Fruit fly (Drosophila melanogaster) whole organism, wandering third instar larva: ENCODE data around the gene CG13605.

ENCODE experiments used
- Abd-B ChIP-seq: fragments of >200 bp; optimal IDR thresholded peaks from 2 replicates; lab custom pipeline; 2017; ENCODE audit warnings: missing biosample characterization, missing genetic modification characterization
- CG32264 ChIP-seq: fragments of 200-800 bp; sonication (Bioruptor generic); optimal IDR thresholded peaks from 2 replicates; lab custom pipeline; 2016; ENCODE audit warnings: missing biosample characterization, missing genetic modification characterization
- CG9705 ChIP-seq: fragments of 200-800 bp; sonication (Bioruptor generic); optimal IDR thresholded peaks from 2 replicates; lab custom pipeline; 2018; ENCODE audit warnings: missing biosample characterization, mild to moderate bottlenecking, missing genetic modification characterization
- CrebA ChIP-seq: fragments of 200-800 bp; sonication (Bioruptor generic); optimal IDR thresholded peaks from 2 replicates; lab custom pipeline; 2016; ENCODE audit warnings: missing biosample characterization, mild to moderate bottlenecking, missing genetic modification characterization, borderline replicate concordance
- Dfd ChIP-seq: fragments of >200 bp; optimal IDR thresholded peaks from 2 replicates; lab custom pipeline; 2017; ENCODE audit warnings: missing biosample characterization, missing genetic modification characterization
- Dif ChIP-seq: fragments of 200-275, 200-300 bp; sonication (Bioruptor generic); optimal IDR thresholded peaks from 2 replicates; lab custom pipeline; 2018; ENCODE audit warnings: missing biosample characterization, missing genetic modification characterization; ENCODE audit not compliant: partially characterized antibody
- HLH106 ChIP-seq: fragments of 200-800 bp; optimal IDR thresholded peaks from 3 replicates; lab custom pipeline; 2019; ENCODE audit warnings: missing biosample characterization, mild to moderate bottlenecking, missing genetic modification characterization, moderate library complexity
- Hnf4 ChIP-seq: fragments of 200-800 bp; sonication (Bioruptor generic); optimal IDR thresholded peaks from 2 replicates; lab custom pipeline; 2016; ENCODE audit warnings: missing biosample characterization, mild to moderate bottlenecking, missing genetic modification characterization
- Hr83 ChIP-seq: fragments of 200-300 bp; sonication (Bioruptor generic); optimal IDR thresholded peaks from 2 replicates; lab custom pipeline; 2016; ENCODE audit warnings: missing biosample characterization, mild to moderate bottlenecking, missing genetic modification characterization, moderate library complexity; ENCODE audit not compliant: poor library complexity, severe bottlenecking
- Jra ChIP-seq: sonication (Bioruptor generic); optimal IDR thresholded peaks from 2 replicates; lab custom pipeline; 2016; ENCODE audit warnings: missing biosample characterization, missing genetic modification characterization
- Mio ChIP-seq: sonication (Bioruptor generic); optimal IDR thresholded peaks from 2 replicates; lab custom pipeline; 2016; ENCODE audit warnings: missing biosample characterization, missing genetic modification characterization
- N ChIP-seq: fragments of >200 bp; optimal IDR thresholded peaks from 2 replicates; lab custom pipeline; 2018; ENCODE audit warnings: missing biosample characterization, missing external identifiers, missing genetic modification characterization
- Rel ChIP-seq, 2 experiments: fragments of 200-800 bp; sonication (Bioruptor generic) in 1 of 2; optimal IDR thresholded peaks; 2 replicates in 1 of 2; 3 replicates in 1 of 2; lab custom pipeline; 2016 to 2019; ENCODE audit warnings: mild to moderate bottlenecking in 2 of 2, missing biosample characterization in 2 of 2, missing genetic modification characterization in 2 of 2, moderate library complexity in 1 of 2
- Sp1 ChIP-seq: fragments of 200-800 bp; sonication (Bioruptor generic); optimal IDR thresholded peaks from 3 replicates; lab custom pipeline; 2019; ENCODE audit warnings: missing biosample characterization, mild to moderate bottlenecking, missing genetic modification characterization, moderate library complexity
- Vsx2 ChIP-seq: fragments of 200-300, 225-300 bp; sonication (Bioruptor generic); optimal IDR thresholded peaks from 2 replicates; lab custom pipeline; 2018; ENCODE audit warnings: missing biosample characterization, missing genetic modification characterization; ENCODE audit not compliant: partially characterized antibody
- br ChIP-seq: fragments of 200-800 bp; sonication (Bioruptor generic); optimal IDR thresholded peaks from 2 replicates; lab custom pipeline; 2016; ENCODE audit warnings: missing biosample characterization, missing genetic modification characterization
- brk ChIP-seq: fragments of 200-800 bp; sonication (Bioruptor generic); optimal IDR thresholded peaks from 2 replicates; lab custom pipeline; 2016; ENCODE audit warnings: missing biosample characterization, mild to moderate bottlenecking, missing genetic modification characterization
- dl ChIP-seq, 2 experiments: fragments of 175-275, 200-275 bp in 1 of 2; fragments of 200-275 bp in 1 of 2; sonication (Bioruptor generic); optimal IDR thresholded peaks; lab custom pipeline; 2018; ENCODE audit warnings: mild to moderate bottlenecking in 2 of 2, missing biosample characterization in 2 of 2, missing genetic modification characterization in 2 of 2, moderate library complexity in 2 of 2; ENCODE audit not compliant: partially characterized antibody in 2 of 2, insufficient read depth in 1 of 2
- dmrt93B ChIP-seq: fragments of 200-800 bp; sonication (Bioruptor generic); optimal IDR thresholded peaks from 2 replicates; lab custom pipeline; 2018; ENCODE audit warnings: missing biosample characterization, mild to moderate bottlenecking, missing genetic modification characterization
- ey ChIP-seq: fragments of 200-800 bp; sonication (Bioruptor generic); optimal IDR thresholded peaks from 2 replicates; lab custom pipeline; 2016; ENCODE audit warnings: missing biosample characterization, missing genetic modification characterization
- foxo ChIP-seq, 2 experiments: fragments of 200-800 bp; sonication (Bioruptor generic); optimal IDR thresholded peaks; 2 replicates in 1 of 2; 3 replicates in 1 of 2; lab custom pipeline; 2016 to 2017; ENCODE audit warnings: missing biosample characterization in 2 of 2, missing genetic modification characterization in 2 of 2
- fru ChIP-seq: fragments of 200-800 bp; sonication (Bioruptor generic); optimal IDR thresholded peaks from 3 replicates; lab custom pipeline; 2016; ENCODE audit warnings: missing biosample characterization, mild to moderate bottlenecking, missing genetic modification characterization
- h ChIP-seq: fragments of 200-800 bp; sonication (Bioruptor generic); optimal IDR thresholded peaks from 3 replicates; lab custom pipeline; 2016; ENCODE audit warnings: missing biosample characterization, mild to moderate bottlenecking, missing genetic modification characterization
- jim ChIP-seq: fragments of 175-275, 200-325 bp; sonication (Bioruptor generic); optimal IDR thresholded peaks from 2 replicates; lab custom pipeline; 2016; ENCODE audit warnings: missing biosample characterization, mild to moderate bottlenecking, missing genetic modification characterization
- lola ChIP-seq: fragments of >200 bp; optimal IDR thresholded peaks from 2 replicates; lab custom pipeline; 2017; ENCODE audit warnings: missing biosample characterization, missing genetic modification characterization
- pan ChIP-seq: fragments of >200 bp; optimal IDR thresholded peaks from 2 replicates; lab custom pipeline; 2017
- psq ChIP-seq: fragments of 200-800 bp; sonication (Bioruptor generic); optimal IDR thresholded peaks from 3 replicates; lab custom pipeline; 2017; ENCODE audit warnings: missing biosample characterization, mild to moderate bottlenecking, missing genetic modification characterization, moderate library complexity
- sage ChIP-seq: fragments of 200-800 bp; sonication (Bioruptor generic); optimal IDR thresholded peaks from 2 replicates; lab custom pipeline; 2016; ENCODE audit warnings: missing biosample characterization, mild to moderate bottlenecking, missing genetic modification characterization
- sv ChIP-seq: fragments of 200-800 bp; sonication (Bioruptor generic); optimal IDR thresholded peaks from 3 replicates; lab custom pipeline; 2016; ENCODE audit warnings: missing biosample characterization, missing genetic modification characterization
- tai ChIP-seq: sonication (Bioruptor generic); optimal IDR thresholded peaks from 2 replicates; lab custom pipeline; 2016; ENCODE audit warnings: missing biosample characterization, missing genetic modification characterization
- usp ChIP-seq: fragments of >200 bp; optimal IDR thresholded peaks from 2 replicates; lab custom pipeline; 2017; ENCODE audit warnings: missing biosample characterization, missing genetic modification characterization
- woc ChIP-seq: sonication (Bioruptor generic); optimal IDR thresholded peaks from 2 replicates; lab custom pipeline; 2016; ENCODE audit warnings: missing biosample characterization, mild to moderate bottlenecking, missing genetic modification characterization

The CG13605 gene

DNA sequence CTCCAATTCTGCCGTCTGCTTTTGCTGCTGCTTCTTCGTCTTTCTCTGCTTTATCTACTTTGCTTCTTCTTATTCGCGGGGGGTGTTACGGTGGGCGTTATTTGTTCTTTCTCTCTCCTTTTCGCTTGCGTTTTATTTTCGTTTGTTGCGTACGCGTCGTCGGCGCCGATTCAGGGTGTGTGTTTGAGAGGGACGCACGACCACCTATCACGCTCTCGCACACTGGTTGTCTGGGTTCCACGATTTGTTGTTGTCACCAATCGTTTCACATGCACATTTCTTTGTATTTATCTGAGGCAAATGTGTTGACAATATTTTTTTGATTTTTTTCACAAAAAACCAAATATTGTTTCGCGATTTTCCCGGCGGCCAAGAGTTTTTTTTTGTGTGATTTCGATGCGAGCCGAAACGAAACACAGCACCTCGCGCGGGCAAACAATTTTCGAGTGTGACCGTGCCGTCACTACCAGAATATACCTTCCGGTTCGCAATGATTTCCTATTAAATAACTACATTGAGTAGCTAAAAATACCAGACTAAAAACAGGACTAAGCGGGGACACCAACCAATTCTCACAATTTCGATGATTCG lies 6.8 kb downstream of the CG13605 start, which contains the start of gene Syx1A:
Gene Syx1A, minus strand, starts transcription at position 452 of the 591 bp plus-strand sequence.
- TF ChIP-seq Sp1 (GFP tag; lab: Kevin White, UChicago) = peak; percentile 17
- TF ChIP-seq tai (GFP tag; lab: Kevin White, UChicago) = no peak
- TF ChIP-seq fru (GFP tag; lab: Kevin White, UChicago) = peak; percentile 24
- peak; percentile 7 for TF ChIP-seq Hnf4
- TF ChIP-seq Rel (GFP tag; optimal IDR thresholded peaks at IDR 0.05; lab: Kevin White, UChicago) = no peak
- peak; percentile 68 for TF ChIP-seq Rel (tag; optimal IDR thresholded peaks at IDR 0.05; lab: Kevin White, UChicago)
- no peak for TF ChIP-seq pan
- TF ChIP-seq brk (GFP tag; lab: Kevin White, UChicago) = no peak
- TF ChIP-seq h = peak; percentile 26
- peak in 1 of 2 experiments; percentile 13 for TF ChIP-seq foxo (GFP tag; optimal IDR thresholded peaks at IDR 0.05; lab: Kevin White, UChicago)
- TF ChIP-seq psq = peak; percentile 100
- peak; percentile 6 for TF ChIP-seq woc (GFP tag; lab: Kevin White, UChicago)
- no peak for TF ChIP-seq CG32264 (GFP tag; lab: Kevin White, UChicago)
- TF ChIP-seq Vsx2 (GFP tag; lab: Kevin White, UChicago) = no peak
- no peak for TF ChIP-seq sage (GFP tag; lab: Kevin White, UChicago)
- no peak for TF ChIP-seq ey
- TF ChIP-seq br (GFP tag; lab: Kevin White, UChicago) = peak; percentile 35
- peak; percentile 23 for TF ChIP-seq HLH106 (tag; lab: Kevin White, UChicago)
- TF ChIP-seq CG9705 (GFP tag; lab: Kevin White, UChicago) = no peak
- TF ChIP-seq lola (GFP tag; lab: Kevin White, UChicago) = peak; percentile 46
- TF ChIP-seq sv = no peak
- TF ChIP-seq Mio (GFP tag; lab: Kevin White, UChicago) = no peak
- TF ChIP-seq Dfd (GFP tag; lab: Kevin White, UChicago) = no peak
- no peak for TF ChIP-seq CrebA (GFP tag; lab: Kevin White, UChicago)
- TF ChIP-seq Hr83 (GFP tag; lab: Kevin White, UChicago) = no peak
- no peak for TF ChIP-seq Abd-B (GFP tag; lab: Kevin White, UChicago)

DNA sequence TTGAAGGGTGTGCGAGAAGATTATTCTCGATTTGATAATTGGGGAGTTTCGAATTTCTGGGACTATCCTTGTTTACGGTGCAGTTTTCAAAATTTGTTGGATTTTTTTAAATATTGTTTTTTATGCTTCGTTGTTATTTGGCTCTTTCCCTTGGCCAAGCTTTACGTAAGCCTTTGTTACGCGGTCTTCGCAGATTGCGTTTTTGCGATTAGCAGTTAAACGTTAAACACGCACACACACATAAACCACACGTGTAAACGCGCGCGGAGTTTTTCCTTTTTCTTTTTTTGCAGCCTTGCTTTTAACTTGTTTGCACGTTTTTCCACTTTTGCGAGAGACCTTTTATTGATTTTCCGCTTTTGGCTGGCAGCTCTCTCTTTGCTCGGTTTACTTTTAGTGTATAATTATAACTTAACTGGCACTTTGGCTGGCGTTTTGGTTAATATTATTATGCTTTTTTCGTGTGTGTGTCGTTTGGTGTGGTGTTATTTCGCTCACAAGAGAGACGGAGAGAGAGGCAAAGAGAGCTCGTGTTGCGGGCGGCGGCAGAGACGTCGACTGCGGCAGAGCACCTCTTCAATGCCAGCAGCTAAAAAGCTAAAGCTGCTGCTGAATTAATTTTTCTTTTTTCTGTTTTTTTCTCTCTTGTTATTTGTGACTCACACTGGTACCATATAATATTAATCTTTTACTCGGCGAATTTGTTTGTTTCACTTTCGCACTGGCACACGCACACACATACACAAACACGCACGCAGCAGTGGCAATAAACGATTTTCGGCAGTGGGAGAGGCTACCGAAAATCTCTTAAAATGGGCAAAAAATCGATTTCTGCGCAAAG lies 7.5 kb downstream of the CG13605 start:
- TF ChIP-seq Rel (GFP tag; optimal IDR thresholded peaks at IDR 0.05; lab: Kevin White, UChicago) (peak; percentile 60), Rel (tag; optimal IDR thresholded peaks at IDR 0.05; lab: Kevin White, UChicago) (no peak), Jra (GFP tag; lab: Kevin White, UChicago) (peak; percentile 15), CG9705 (GFP tag; lab: Kevin White, UChicago) (no peak), usp (GFP tag; lab: Kevin White, UChicago) (no peak), Dif (GFP tag; lab: Kevin White, UChicago) (peak; percentile 56), dl (GFP tag; optimal IDR thresholded peaks at IDR 0.05; lab: Kevin White, UChicago; ENCODE audit: insufficient read depth in 1 of 2, partially characterized antibody in 2 of 2) (peak in 1 of 2 experiments; percentile 60), lola (GFP tag; lab: Kevin White, UChicago) (peak; percentile 19)

dm6 chr3R:24103708-24104107 lies 8.5 kb downstream of the CG13605 start:
- no peak for TF ChIP-seq dmrt93B (GFP tag; lab: Kevin White, UChicago)
- no peak for TF ChIP-seq pan
- no peak for TF ChIP-seq ey
- no peak for TF ChIP-seq Hr83 (GFP tag; lab: Kevin White, UChicago)
- no peak for TF ChIP-seq HLH106 (tag; lab: Kevin White, UChicago)
- TF ChIP-seq Vsx2 (GFP tag; lab: Kevin White, UChicago) = no peak
- no peak for TF ChIP-seq CrebA (GFP tag; lab: Kevin White, UChicago)
- TF ChIP-seq sage (GFP tag; lab: Kevin White, UChicago) = no peak
- TF ChIP-seq CG32264 (GFP tag; lab: Kevin White, UChicago) = no peak
- no peak for TF ChIP-seq N (GFP tag; lab: Kevin White, UChicago)
- no peak for TF ChIP-seq psq
- no peak for TF ChIP-seq jim
